Fruit fly (Drosophila melanogaster): ENCODE results near the gene Dnah3.

DNA sequence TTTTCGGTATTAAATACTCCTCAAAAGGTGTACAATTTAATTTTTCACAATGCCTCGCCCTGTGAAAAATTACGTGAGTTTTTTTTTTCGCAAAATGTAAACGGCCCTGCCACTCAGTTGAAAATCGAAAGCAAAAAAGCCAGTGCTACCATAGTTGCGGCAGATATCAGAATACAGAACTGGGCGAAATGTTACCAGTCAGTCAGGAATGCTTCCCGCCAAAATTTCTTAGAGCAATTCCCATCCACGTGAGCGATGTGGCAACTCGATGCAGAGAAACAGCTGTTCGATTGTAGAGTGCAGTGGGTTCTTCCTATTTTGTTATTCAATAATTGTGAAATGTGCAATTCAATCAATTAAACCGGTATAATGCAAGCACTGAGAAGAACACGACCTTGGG, 35.5 kb upstream of the Dnah3 start, which contains the start of the genes Dhc64C and LeuRS-m:
- peak; percentile 5 for TF ChIP-seq CG9705 (GFP tag; optimal IDR thresholded peaks at IDR 0.05)
- no peak for TF ChIP-seq OdsH (GFP tag; optimal IDR thresholded peaks at IDR 0.05)
- no peak for TF ChIP-seq lola (GFP tag; optimal IDR thresholded peaks at IDR 0.05)
- TF ChIP-seq Rel (GFP tag; optimal IDR thresholded peaks at IDR 0.05) = no peak
- peak; percentile 74 for TF ChIP-seq Rel (tag; optimal IDR thresholded peaks at IDR 0.05)
- TF ChIP-seq sage (GFP tag; optimal IDR thresholded peaks at IDR 0.05) = no peak
- peak; percentile 42 for TF ChIP-seq br (GFP tag; optimal IDR thresholded peaks at IDR 0.05)
- TF ChIP-seq Dif (GFP tag; optimal IDR thresholded peaks at IDR 0.05; ENCODE audit: partially characterized antibody) = no peak
- no peak for TF ChIP-seq Abd-B (GFP tag; optimal IDR thresholded peaks at IDR 0.05)
- peak; percentile 49 for TF ChIP-seq Hr83 (GFP tag; optimal IDR thresholded peaks at IDR 0.05; ENCODE audit: poor library complexity, severe bottlenecking)
- no peak for TF ChIP-seq pan (optimal IDR thresholded peaks at IDR 0.05)
- peak; percentile 57 for TF ChIP-seq h (GFP tag; optimal IDR thresholded peaks at IDR 0.05)

Measured in whole organism, wandering third instar larva.